Fruit fly (Drosophila melanogaster) whole organism, pupa: ENCODE measurements around the gene aru.

ENCODE experiments used
- CG10348 ChIP-seq: fragments of 200-800 bp; sonication (Bioruptor generic); IDR thresholded peaks from 2 replicates; pipeline ENCODE4 v1.3.6; 2022; ENCODE audit warnings: missing biosample characterization, missing genetic modification characterization
- CG13204 ChIP-seq: fragments of 200-800 bp; sonication (Bioruptor generic); optimal IDR thresholded peaks from 2 replicates; lab custom pipeline; 2018; ENCODE audit warnings: missing biosample characterization, mild to moderate bottlenecking, missing genetic modification characterization, moderate library complexity
- CG14655 ChIP-seq: fragments of 200-800 bp; sonication (Bioruptor generic); optimal IDR thresholded peaks from 3 replicates; lab custom pipeline; 2017; ENCODE audit warnings: mild to moderate bottlenecking, missing biosample characterization, missing genetic modification reagents, missing genetic modification characterization
- CG15710 ChIP-seq: fragments of 200-800 bp; sonication (Bioruptor generic); optimal IDR thresholded peaks from 2 replicates; lab custom pipeline; 2018; ENCODE audit warnings: missing biosample characterization, mild to moderate bottlenecking, missing genetic modification characterization, moderate library complexity
- CG17806 ChIP-seq: fragments of 200-800 bp; sonication (Bioruptor generic); optimal IDR thresholded peaks from 2 replicates; lab custom pipeline; 2018; ENCODE audit warnings: missing biosample characterization, mild to moderate bottlenecking, missing genetic modification characterization, moderate library complexity
- CG34367 ChIP-seq: fragments of 200-800 bp; sonication (Bioruptor generic); optimal IDR thresholded peaks from 2 replicates; lab custom pipeline; 2018; ENCODE audit warnings: missing biosample characterization, mild to moderate bottlenecking, missing genetic modification characterization
- CG8301 ChIP-seq: fragments of 200-800 bp; sonication (Bioruptor generic); optimal IDR thresholded peaks from 2 replicates; lab custom pipeline; 2018; ENCODE audit warnings: missing biosample characterization, mild to moderate bottlenecking, missing genetic modification characterization
- CG9948 ChIP-seq: fragments of 200-800 bp; sonication (Bioruptor generic); optimal IDR thresholded peaks from 2 replicates; lab custom pipeline; 2018; ENCODE audit warnings: missing biosample characterization, mild to moderate bottlenecking, missing genetic modification characterization, moderate library complexity
- D1 ChIP-seq: fragments of 200-800 bp; sonication (Bioruptor generic); optimal IDR thresholded peaks from 2 replicates; lab custom pipeline; 2018; ENCODE audit warnings: missing biosample characterization, mild to moderate bottlenecking, missing genetic modification characterization, moderate library complexity
- EcR ChIP-seq: fragments of 200-800 bp; sonication (Bioruptor generic); optimal IDR thresholded peaks from 3 replicates; lab custom pipeline; 2019; ENCODE audit warnings: missing biosample characterization, missing genetic modification characterization, mild to moderate bottlenecking, moderate library complexity, missing genetic modification reagents

DNA sequence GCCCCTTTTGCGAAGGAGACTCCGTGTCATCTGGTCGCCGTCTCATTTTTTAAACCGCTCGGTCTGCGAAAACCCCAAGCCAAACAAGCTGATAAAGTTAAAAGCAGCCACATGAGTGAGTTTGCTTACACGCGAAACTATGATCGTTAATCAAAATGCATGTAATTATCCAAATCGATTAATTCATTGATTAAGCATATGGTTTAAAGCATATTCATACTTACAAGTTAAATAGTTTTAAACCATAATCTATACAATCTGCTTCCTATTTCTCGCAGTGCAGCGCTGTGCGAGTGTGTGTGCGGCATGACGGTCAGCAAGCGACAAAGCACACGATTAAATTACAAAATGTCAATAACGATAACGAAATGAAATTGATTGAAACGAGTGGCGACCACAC is 27.3 kb upstream of the aru start:
- TF ChIP-seq CG14655 (GFP tag; lab: Kevin White, UChicago): no peak
- TF ChIP-seq CG10348 (GFP tag; lab: Robert Waterston, UW): no peak
- no peak for TF ChIP-seq EcR
- no peak for TF ChIP-seq CG13204 (GFP tag; lab: Kevin White, UChicago)
- TF ChIP-seq CG34367: no peak
- TF ChIP-seq CG15710 (tag; lab: Kevin White, UChicago): peak; percentile 49
- no peak for TF ChIP-seq CG9948 (tag; lab: Kevin White, UChicago)
- TF ChIP-seq CG8301 (tag; lab: Kevin White, UChicago): no peak
- TF ChIP-seq D1 (tag; lab: Kevin White, UChicago): no peak
- TF ChIP-seq CG17806: no peak
